Worm (Caenorhabditis elegans) whole organism, L1 larva: ENCODE results near the gene srh-19.

Source experiments
- alr-1 ChIP-seq: fragments of 200-800 bp; sonication (Bioruptor generic); optimal IDR thresholded peaks from 2 replicates; lab custom pipeline; 2018; ENCODE audit warnings: borderline replicate concordance, mild to moderate bottlenecking, missing genetic modification characterization, missing compliant biosample characterization
- ama-1 ChIP-seq: fragments of 150-350 bp; optimal IDR thresholded peaks from 2 replicates; lab custom pipeline; 2014
- efl-1 ChIP-seq, 4 experiments: fragments of 150-350 bp; optimal IDR thresholded peaks in 3 of 4; peaks in 1 of 4; 1 replicate in 1 of 4; 2 replicates in 3 of 4; lab custom pipeline; 2014; ENCODE audit warnings: missing biosample characterization in 2 of 4, missing genetic modification characterization in 2 of 4, missing genetic modification reagents in 2 of 4
- egl-27 ChIP-seq, 2 experiments: fragments of 150-350 bp in 1 of 2; sonication (generic microtip); optimal IDR thresholded peaks; 3 replicates each; lab custom pipeline; 2017 to 2018; ENCODE audit warnings: missing biosample characterization in 2 of 2, missing genetic modification characterization in 2 of 2, missing genetic modification reagents in 2 of 2
- fkh-10 ChIP-seq: sonication (generic microtip); optimal IDR thresholded peaks from 2 replicates; lab custom pipeline; 2017; ENCODE audit warnings: missing biosample characterization, missing genetic modification reagents, missing genetic modification characterization
- jun-1 ChIP-seq: fragments of 150-350 bp; optimal IDR thresholded peaks from 2 replicates; lab custom pipeline; 2014; ENCODE audit warnings: missing biosample characterization, missing genetic modification reagents, missing genetic modification characterization
- lin-14 ChIP-seq: fragments of 200-800 bp; sonication (Bioruptor generic); optimal IDR thresholded peaks from 2 replicates; lab custom pipeline; 2018; ENCODE audit warnings: mild to moderate bottlenecking, missing genetic modification characterization, moderate library complexity, missing compliant biosample characterization
- lin-39 ChIP-seq: fragments of 150-350 bp; optimal IDR thresholded peaks from 2 replicates; lab custom pipeline; 2014; ENCODE audit warnings: missing biosample characterization, missing genetic modification reagents, missing genetic modification characterization
- nhr-11 ChIP-seq: fragments of 150-350 bp; optimal IDR thresholded peaks from 2 replicates; lab custom pipeline; 2014; ENCODE audit warnings: missing biosample characterization, missing genetic modification characterization
- nhr-77 ChIP-seq: fragments of 150-350 bp; optimal IDR thresholded peaks from 2 replicates; lab custom pipeline; 2014; ENCODE audit warnings: missing biosample characterization, missing genetic modification characterization
- sox-4 ChIP-seq: sonication (generic microtip); optimal IDR thresholded peaks from 2 replicates; lab custom pipeline; 2016; ENCODE audit warnings: missing genetic modification characterization, missing compliant biosample characterization
- tbx-2 ChIP-seq: sonication (generic microtip); optimal IDR thresholded peaks from 2 replicates; lab custom pipeline; 2016; ENCODE audit warnings: missing genetic modification characterization, missing compliant biosample characterization
- unc-62 ChIP-seq: fragments of 150-350 bp; optimal IDR thresholded peaks from 2 replicates; lab custom pipeline; 2014; ENCODE audit warnings: missing biosample characterization, missing genetic modification reagents, missing genetic modification characterization

- TF ChIP-seq efl-1 (optimal IDR thresholded peaks at IDR 0.05; lab: Kevin White, UChicago) = no peak
- TF ChIP-seq efl-1 (GFP tag; optimal IDR thresholded peaks at IDR 0.05 in 1 of 2; lab: Kevin White, UChicago) = no peak
- TF ChIP-seq ama-1 (lab: Kevin White, UChicago) = no peak
- no peak for TF ChIP-seq lin-39 (tag; lab: Kevin White, UChicago)
- no peak for TF ChIP-seq egl-27 (tag; optimal IDR thresholded peaks at IDR 0.05; lab: Kevin White, UChicago)
- no peak for TF ChIP-seq nhr-11 (tag; lab: Kevin White, UChicago)
- TF ChIP-seq jun-1 = no peak
- TF ChIP-seq tbx-2 = no peak
- TF ChIP-seq fkh-10 (GFP tag; lab: Kevin White, UChicago) = no peak
- TF ChIP-seq alr-1 (tag; lab: Kevin White, UChicago) = no peak
- no peak for TF ChIP-seq lin-14 (GFP tag; lab: Kevin White, UChicago)
- TF ChIP-seq sox-4 = no peak
- no peak for TF ChIP-seq nhr-77 (tag; lab: Kevin White, UChicago)
- TF ChIP-seq unc-62 (GFP tag; lab: Kevin White, UChicago) = no peak
Observed at ce11 chrX:1367416-1367815, 45.5 kb upstream of the srh-19 start, which contains the start of gene dgn-2.
